Worm (Caenorhabditis elegans): ENCODE results near the gene panl-2.

DNA sequence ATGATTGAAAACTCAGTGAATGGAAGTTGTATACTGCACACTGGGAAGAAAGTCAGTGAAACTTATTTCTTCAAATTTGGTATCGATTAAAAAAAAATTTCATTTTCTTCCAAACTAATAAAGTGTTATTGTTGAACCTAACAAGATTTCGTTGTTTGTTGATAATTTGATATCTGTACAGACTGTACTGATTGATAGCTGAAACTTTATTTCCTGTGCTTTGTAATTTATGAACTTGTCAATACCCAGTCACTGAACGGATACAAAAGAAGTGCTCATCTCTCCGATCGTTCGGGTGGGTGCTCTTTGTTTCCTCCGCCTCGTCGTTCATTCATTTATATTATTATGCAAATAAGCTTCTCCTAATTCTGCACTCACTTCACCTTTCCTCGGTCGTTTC lies 1.2 kb upstream of the panl-2 start, which contains the start of gene F31E3.12:
- no peak for TF ChIP-seq mel-28 (tag; optimal IDR thresholded peaks at IDR 0.05; ENCODE audit: borderline replicate concordance)
- TF ChIP-seq F22D6.2 (tag; optimal IDR thresholded peaks at IDR 0.05): no peak
- TF ChIP-seq Y67H2A.10 (GFP tag; conservative IDR thresholded peaks at IDR 0.05): no peak
- TF ChIP-seq snpc-4 (GFP tag; optimal IDR thresholded peaks at IDR 0.05): no peak
- TF ChIP-seq snpc-4 (tag; optimal IDR thresholded peaks at IDR 0.05): no peak
- TF ChIP-seq tbp1 (GFP tag; optimal IDR thresholded peaks at IDR 0.05): no peak
- TF ChIP-seq madf-3 (GFP tag; IDR thresholded peaks at IDR 0.05): no peak
- TF ChIP-seq dpl-1 (GFP tag; optimal IDR thresholded peaks at IDR 0.05): no peak
- TF ChIP-seq K11D2.4 (GFP tag; IDR thresholded peaks at IDR 0.05): no peak

All from whole organism, young adult.